Worm (Caenorhabditis elegans) whole organism, dauer: ENCODE results near the gene daf-37.

Experiments used
- unc-62 ChIP-seq: sonication (generic microtip); optimal IDR thresholded peaks from 2 replicates; lab custom pipeline; 2017; ENCODE audit warnings: missing biosample characterization, missing genetic modification reagents, missing genetic modification characterization

Gene daf-37

DNA sequence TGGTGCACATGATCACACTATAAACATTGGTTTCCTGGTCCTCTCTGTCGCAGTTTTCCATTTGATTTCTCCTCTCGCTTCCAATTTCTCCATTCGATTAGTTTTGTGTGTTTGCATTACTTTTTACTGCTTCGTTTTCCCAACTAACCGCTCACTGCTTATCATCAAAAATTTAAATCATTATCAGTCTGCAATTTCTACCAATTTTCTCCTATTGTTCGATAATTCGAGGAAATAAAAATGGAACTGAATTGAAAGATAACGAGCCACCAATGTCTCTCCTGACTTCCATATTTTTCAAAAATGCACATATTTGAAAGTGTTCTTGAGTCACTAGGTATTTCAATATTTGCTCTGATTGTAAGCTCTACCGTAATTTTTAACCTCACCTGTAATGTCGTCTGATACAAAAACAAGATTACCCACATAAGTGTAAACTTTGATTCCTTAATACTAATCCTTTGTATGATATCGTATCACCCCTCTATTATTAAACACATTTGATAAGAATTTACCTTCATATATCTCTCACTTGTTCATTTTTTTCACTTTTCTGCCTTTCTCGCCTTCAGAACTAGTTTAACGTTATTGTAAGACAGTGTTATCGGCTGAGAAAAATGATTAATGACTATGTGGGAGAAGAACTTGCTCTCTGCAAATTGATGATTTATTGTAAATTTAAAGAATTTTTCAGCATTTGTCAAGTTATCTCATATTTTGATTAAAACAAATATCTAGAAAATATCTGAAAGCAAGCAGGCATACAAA, 29.9 kb downstream of the daf-37 start:
- TF ChIP-seq unc-62 (GFP tag; lab: Kevin White, UChicago) = no peak

DNA sequence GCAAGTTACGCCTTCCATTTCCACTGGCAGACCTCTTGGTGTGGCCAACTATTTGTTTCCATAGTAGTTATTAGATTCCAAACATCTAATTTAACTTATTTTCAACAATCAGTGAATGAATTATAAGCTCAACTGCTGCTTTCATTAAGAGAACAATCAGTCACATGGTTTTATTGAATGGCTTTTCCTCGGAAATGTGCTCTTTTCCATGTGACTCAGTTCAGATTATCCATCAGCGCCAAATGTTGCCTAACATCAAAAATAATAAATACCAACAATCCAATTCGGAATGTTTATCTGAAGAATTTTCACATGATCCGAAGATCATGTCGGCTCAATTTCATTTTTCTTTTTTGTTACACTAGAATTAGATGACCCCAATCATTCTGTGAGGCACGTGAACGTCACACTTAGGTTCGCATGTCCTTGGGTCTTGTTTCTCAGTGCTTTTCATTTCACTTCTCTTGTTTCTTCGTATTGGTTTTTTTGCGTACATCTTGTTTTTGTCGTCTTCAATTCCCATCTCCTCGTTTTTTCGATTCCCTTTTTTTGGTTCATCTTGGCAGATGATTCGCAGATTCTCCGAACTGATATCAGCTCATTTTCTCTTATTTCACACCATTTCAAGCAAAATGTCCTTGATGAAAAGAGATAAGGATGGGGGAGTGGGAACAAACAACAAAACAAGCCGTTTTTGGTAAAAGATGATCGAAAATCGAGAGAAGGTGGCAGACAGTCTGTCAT, 31.7 kb downstream of the daf-37 start:
- TF ChIP-seq unc-62 (GFP tag; lab: Kevin White, UChicago) = no peak

DNA sequence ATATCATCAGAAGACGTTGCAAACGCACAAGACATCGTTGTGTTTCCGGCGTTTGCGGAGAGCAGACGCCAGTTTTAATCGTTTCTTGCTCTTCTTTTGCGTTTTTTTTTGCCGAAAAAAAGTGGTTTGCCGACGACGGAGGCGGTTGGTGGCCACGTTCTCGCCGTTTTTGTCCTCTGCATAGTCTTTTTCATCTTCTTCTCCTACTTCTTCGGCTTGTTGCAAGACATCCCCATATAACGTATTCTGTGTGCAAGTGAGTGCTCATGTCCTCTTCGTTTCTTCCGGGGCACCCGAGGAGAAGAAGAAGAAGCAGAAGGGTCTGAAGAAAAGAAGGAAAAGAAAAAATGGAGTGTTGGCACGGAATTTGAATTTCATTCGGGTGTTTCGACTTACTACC, 33.0 kb downstream of the daf-37 start:
- TF ChIP-seq unc-62 (GFP tag; lab: Kevin White, UChicago) = no peak

DNA sequence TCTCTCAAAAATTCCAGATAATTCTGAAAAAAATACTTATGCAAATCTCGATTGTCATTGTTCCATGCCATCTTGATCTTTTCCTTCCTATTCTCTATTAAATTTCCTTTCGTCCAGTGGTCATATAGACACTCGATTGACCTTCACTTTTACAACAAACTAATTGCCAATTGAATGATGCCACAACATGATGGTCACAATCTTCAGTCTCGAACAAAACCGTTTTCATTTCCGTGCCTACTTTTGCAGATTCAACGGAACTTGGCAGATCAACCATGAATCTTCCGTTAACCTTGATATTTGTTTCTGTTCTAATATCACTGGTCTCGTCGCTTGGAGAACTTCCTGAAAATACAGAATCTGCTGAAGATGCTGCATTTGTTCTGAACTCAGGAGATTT, 34.6 kb downstream of the daf-37 start, which contains the start of gene F40H3.2:
Gene F40H3.2 (plus strand): TSS at position 250 of the 400 bp plus-strand sequence.
- no peak for TF ChIP-seq unc-62 (GFP tag; lab: Kevin White, UChicago)

DNA sequence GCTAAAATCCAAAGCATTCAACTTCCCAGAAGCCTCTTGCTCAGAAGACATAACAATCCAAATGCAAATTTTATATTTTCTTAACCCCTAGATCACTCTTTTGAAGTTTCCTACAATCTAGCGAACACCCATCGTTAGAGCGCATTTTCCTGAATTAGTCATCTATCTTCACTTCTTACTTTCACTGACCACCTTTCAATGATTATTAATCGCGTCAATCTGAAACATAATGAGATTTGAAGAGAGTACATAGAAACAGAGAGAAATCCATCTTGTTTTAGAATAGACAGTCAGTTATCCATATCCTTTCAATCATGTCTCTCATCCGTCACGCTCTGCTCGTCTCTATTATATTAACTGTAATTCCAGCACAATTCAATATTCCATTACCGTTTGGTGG, 36.8 kb downstream of the daf-37 start, which contains the start of gene F40H3.3:
Gene F40H3.3 (plus strand): TSS at position 280 of the 400 bp plus-strand sequence.
- TF ChIP-seq unc-62 (GFP tag; lab: Kevin White, UChicago) = no peak

DNA sequence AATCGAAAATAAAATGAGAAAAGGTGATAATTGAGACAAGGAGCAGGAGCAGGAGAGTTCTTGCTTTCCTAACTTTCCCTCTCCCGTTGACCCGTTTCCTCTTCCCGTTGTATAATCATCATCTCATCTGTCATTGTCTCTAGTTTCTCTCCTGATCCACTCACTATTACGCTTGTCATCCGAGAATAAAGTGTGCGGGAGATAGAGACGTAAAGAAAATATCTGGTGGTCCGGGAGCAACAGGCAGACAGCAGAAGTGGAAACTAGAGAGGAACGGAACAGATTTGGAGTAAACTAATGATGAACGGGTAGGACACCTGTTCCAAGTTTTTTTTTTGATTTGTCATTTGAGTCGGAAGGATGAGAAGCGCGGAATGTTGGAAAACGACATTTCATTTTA, 37.8 kb downstream of the daf-37 start:
- no peak for TF ChIP-seq unc-62 (GFP tag; lab: Kevin White, UChicago)

DNA sequence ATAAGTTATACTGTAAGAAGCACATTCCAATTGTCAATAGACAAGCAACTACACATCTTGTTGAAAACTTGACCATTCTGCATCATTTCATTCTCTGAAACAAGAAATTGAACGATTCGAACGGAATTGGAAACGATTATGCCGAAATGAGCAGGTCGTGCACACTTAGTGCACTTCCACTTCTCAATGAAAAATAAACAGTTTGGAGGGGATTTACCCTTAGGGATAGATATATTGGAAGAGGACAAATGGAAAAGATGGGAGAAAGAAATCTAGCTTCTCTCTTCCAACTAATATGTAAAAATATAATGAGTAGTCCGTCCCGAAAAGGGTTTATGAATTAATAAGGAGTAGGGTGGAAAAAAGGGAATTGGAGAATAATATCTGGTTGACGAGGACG, 38.9 kb downstream of the daf-37 start, which contains the start of gene hst-3.1:
Gene hst-3.1 (minus strand): TSS at position 101 of the 400 bp plus-strand sequence.
- TF ChIP-seq unc-62 (GFP tag; lab: Kevin White, UChicago) = no peak

DNA sequence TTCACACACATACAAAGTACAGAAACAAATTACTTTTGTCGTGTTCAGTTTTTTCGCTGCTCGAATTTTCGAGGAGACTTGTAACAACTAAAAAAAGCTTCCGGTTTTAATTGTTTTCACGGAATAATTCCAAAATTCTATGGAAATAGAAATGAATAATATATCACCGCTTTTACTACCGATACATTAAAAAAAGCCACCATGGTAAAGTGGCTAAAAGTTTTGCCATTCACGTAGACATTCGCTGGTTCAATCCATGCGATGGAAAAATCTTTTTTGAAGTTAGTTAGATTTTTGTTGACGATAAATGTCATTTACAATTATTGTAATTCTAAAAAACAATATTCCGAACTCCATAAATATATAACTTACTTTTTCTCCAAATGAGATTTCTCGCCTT, 39.3 kb downstream of the daf-37 start:
- TF ChIP-seq unc-62 (GFP tag; lab: Kevin White, UChicago) = no peak

DNA sequence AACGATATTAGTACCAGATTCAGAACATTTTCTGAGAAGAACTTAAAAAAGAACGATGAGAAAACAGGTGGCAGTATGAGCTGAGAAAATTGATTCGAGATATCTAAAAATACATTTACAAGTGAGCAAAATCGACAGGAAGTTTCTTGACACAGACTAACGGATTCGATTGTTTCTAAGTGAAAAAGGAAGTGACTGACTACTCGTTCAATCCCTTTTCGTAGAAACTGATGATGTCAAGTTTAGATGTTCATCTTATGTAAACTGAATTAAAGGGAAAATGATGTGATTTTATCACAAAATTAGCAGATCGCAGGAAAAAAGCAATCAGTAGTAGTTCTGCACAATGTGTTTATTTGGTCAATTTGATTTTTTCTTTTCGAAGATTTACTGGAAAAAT, 42.9 kb downstream of the daf-37 start:
- TF ChIP-seq unc-62 (GFP tag; lab: Kevin White, UChicago) = no peak

DNA sequence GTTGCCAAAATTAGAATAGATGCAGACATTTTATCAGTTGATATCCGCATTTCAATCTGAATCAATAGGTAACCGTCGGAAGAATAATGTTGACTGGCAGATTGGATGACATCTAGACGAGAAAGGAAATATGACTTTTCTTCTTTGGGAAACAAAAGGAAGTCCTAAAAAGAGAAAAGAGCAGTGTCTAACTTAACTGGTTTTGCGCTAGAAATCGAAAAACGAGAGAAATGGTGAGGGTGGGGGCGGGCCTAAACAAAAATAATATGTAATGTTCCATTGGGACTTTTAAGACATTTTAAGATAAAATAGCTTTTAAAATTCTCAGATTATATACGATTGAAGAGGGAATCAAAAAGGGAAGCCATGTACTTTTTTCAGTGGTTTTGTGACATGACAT, 47.0 kb downstream of the daf-37 start, which contains the start of gene exp-1:
Gene exp-1 (minus strand): TSS at position 101 of the 400 bp plus-strand sequence.
- TF ChIP-seq unc-62 (GFP tag; lab: Kevin White, UChicago) = no peak

DNA sequence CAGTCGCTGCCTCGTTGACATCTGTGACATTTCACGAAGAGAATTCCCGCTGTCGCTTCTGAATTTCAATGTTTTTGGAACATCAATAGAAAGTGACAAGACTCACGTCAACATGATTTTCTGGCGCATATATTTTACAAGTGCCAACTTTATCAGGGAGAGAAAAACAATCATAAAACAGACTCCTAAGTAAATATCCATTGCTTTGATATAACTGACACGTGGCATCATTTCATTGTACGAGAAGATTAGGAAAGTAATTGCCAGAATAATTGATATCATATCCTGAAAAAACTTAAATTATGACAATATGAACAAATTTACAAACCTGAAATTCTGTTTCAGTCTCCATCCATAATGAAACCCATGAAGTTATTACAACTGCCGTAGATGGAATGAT, 49.9 kb downstream of the daf-37 start:
- TF ChIP-seq unc-62 (GFP tag; lab: Kevin White, UChicago) = no peak
